Worm (Caenorhabditis elegans) whole organism, L1 larva: ENCODE measurements around the gene F13H10.5.
"Not testable (repeated sequence)": the region's sequence is repeated elsewhere in the genome, so short reads cannot be mapped to it uniquely, and the experiment has no call there.

ENCODE experiments used
- C16A3.4 ChIP-seq: fragments of 150-350 bp; optimal IDR thresholded peaks from 2 replicates; lab custom pipeline; 2014; ENCODE audit warnings: missing biosample characterization, missing genetic modification characterization
- aha-1 ChIP-seq: fragments of 150-350 bp; optimal IDR thresholded peaks from 2 replicates; lab custom pipeline; 2014; ENCODE audit warnings: missing biosample characterization, missing genetic modification characterization
- blmp-1 ChIP-seq: fragments of 150-350 bp; optimal IDR thresholded peaks from 2 replicates; lab custom pipeline; 2014; ENCODE audit warnings: missing biosample characterization, missing genetic modification characterization
- ceh-82 ChIP-seq, 3 experiments: fragments of 150-350 bp in 1 of 3; sonication (generic microtip) in 2 of 3; optimal IDR thresholded peaks; 2 replicates each; lab custom pipeline; 2014 to 2017; ENCODE audit warnings: missing biosample characterization in 3 of 3, missing genetic modification characterization in 3 of 3
- ceh-90 ChIP-seq: sonication (generic microtip); optimal IDR thresholded peaks from 2 replicates; lab custom pipeline; 2016; ENCODE audit warnings: missing genetic modification characterization, missing compliant biosample characterization
- ces-1 ChIP-seq: fragments of 150-350 bp; optimal IDR thresholded peaks from 2 replicates; lab custom pipeline; 2014; ENCODE audit warnings: missing biosample characterization, missing genetic modification reagents, missing genetic modification characterization
- efl-1 ChIP-seq, 4 experiments: fragments of 150-350 bp; optimal IDR thresholded peaks in 3 of 4; peaks in 1 of 4; 1 replicate in 1 of 4; 2 replicates in 3 of 4; lab custom pipeline; 2014; ENCODE audit warnings: missing biosample characterization in 2 of 4, missing genetic modification characterization in 2 of 4, missing genetic modification reagents in 2 of 4
- elt-2 ChIP-seq: sonication (generic microtip); optimal IDR thresholded peaks from 2 replicates; lab custom pipeline; 2016; ENCODE audit warnings: missing genetic modification characterization, mild to moderate bottlenecking, inconsistent platforms, missing compliant biosample characterization, missing genetic modification reagents
- elt-3 ChIP-seq, 6 experiments: fragments of 150-350 bp in 1 of 6; sonication (generic microtip); optimal IDR thresholded peaks; 2 replicates each; lab custom pipeline; 2017 to 2018; ENCODE audit warnings: missing biosample characterization in 6 of 6, missing genetic modification characterization in 6 of 6, inconsistent platforms in 1 of 6
- ets-5 ChIP-seq: fragments of 200-800 bp; sonication (Bioruptor generic); IDR thresholded peaks from 2 replicates; pipeline ENCODE4 v1.3.6; 2022; ENCODE audit warnings: missing genetic modification characterization, missing compliant biosample characterization
- fkh-10 ChIP-seq: sonication (generic microtip); optimal IDR thresholded peaks from 2 replicates; lab custom pipeline; 2017; ENCODE audit warnings: missing biosample characterization, missing genetic modification reagents, missing genetic modification characterization
- fkh-4 ChIP-seq: sonication (generic microtip); optimal IDR thresholded peaks from 2 replicates; lab custom pipeline; 2016; ENCODE audit warnings: missing compliant biosample characterization, missing genetic modification characterization, borderline replicate concordance
- lin-14 ChIP-seq: fragments of 200-800 bp; sonication (Bioruptor generic); optimal IDR thresholded peaks from 2 replicates; lab custom pipeline; 2018; ENCODE audit warnings: mild to moderate bottlenecking, missing genetic modification characterization, moderate library complexity, missing compliant biosample characterization
- lin-35 ChIP-seq, 2 experiments: fragments of 150-350 bp; optimal IDR thresholded peaks; 2 replicates each; lab custom pipeline; 2014; ENCODE audit warnings: missing biosample characterization in 2 of 2, missing genetic modification characterization in 2 of 2, missing genetic modification reagents in 2 of 2
- mdl-1 ChIP-seq, 2 experiments: fragments of 150-350 bp; optimal IDR thresholded peaks; 2 replicates each; lab custom pipeline; 2014 to 2017; ENCODE audit warnings: missing biosample characterization in 2 of 2, missing genetic modification characterization in 2 of 2, inconsistent platforms in 1 of 2
- nhr-12 ChIP-seq: sonication (generic microtip); optimal IDR thresholded peaks from 2 replicates; lab custom pipeline; 2017; ENCODE audit warnings: missing biosample characterization, missing genetic modification characterization
- nhr-20 ChIP-seq: sonication (generic microtip); optimal IDR thresholded peaks from 2 replicates; lab custom pipeline; 2016; ENCODE audit warnings: mild to moderate bottlenecking, missing genetic modification characterization, missing compliant biosample characterization
- nhr-28 ChIP-seq: fragments of 150-350 bp; optimal IDR thresholded peaks from 2 replicates; lab custom pipeline; 2014; ENCODE audit warnings: missing biosample characterization, missing genetic modification characterization
- nhr-47 ChIP-seq: sonication (generic microtip); optimal IDR thresholded peaks from 2 replicates; lab custom pipeline; 2016; ENCODE audit warnings: mild to moderate bottlenecking, missing genetic modification characterization, moderate library complexity, missing compliant biosample characterization
- nhr-71 ChIP-seq: sonication (generic microtip); optimal IDR thresholded peaks from 2 replicates; lab custom pipeline; 2016; ENCODE audit warnings: mild to moderate bottlenecking, missing genetic modification characterization, moderate library complexity, missing compliant biosample characterization
- nhr-84 ChIP-seq: sonication (generic microtip); optimal IDR thresholded peaks from 2 replicates; lab custom pipeline; 2017; ENCODE audit warnings: missing biosample characterization, missing genetic modification characterization
- nhr-85 ChIP-seq: sonication (generic microtip); peaks from one replicate; lab custom pipeline; 2016; ENCODE audit warnings: missing genetic modification characterization, inconsistent platforms, missing compliant biosample characterization
- rnt-1 ChIP-seq: sonication (generic microtip); optimal IDR thresholded peaks from 2 replicates; lab custom pipeline; 2016; ENCODE audit warnings: mild to moderate bottlenecking, missing genetic modification characterization, moderate library complexity, missing compliant biosample characterization
- skn-1 ChIP-seq: fragments of 150-350 bp; optimal IDR thresholded peaks from 2 replicates; lab custom pipeline; 2014; ENCODE audit warnings: missing biosample characterization, missing genetic modification characterization
- snpc-4 ChIP-seq: fragments of 150-350 bp; optimal IDR thresholded peaks from 2 replicates; lab custom pipeline; 2014; ENCODE audit warnings: missing biosample characterization, missing genetic modification characterization
- sox-4 ChIP-seq: sonication (generic microtip); optimal IDR thresholded peaks from 2 replicates; lab custom pipeline; 2016; ENCODE audit warnings: missing genetic modification characterization, missing compliant biosample characterization
- swsn-7 ChIP-seq: sonication (generic microtip); optimal IDR thresholded peaks from 2 replicates; lab custom pipeline; 2016; ENCODE audit warnings: missing genetic modification characterization, missing compliant biosample characterization
- zip-4 ChIP-seq: fragments of 200-800 bp; sonication (Bioruptor generic); optimal IDR thresholded peaks from 2 replicates; lab custom pipeline; 2018; ENCODE audit warnings: mild to moderate bottlenecking, missing genetic modification characterization, moderate library complexity, missing compliant biosample characterization
- ztf-11 ChIP-seq, 2 experiments: sonication (generic microtip); optimal IDR thresholded peaks; 2 replicates each; lab custom pipeline; 2016 to 2017; ENCODE audit warnings: missing genetic modification characterization in 2 of 2, missing biosample characterization in 1 of 2, missing compliant biosample characterization in 1 of 2

The F13H10.5 gene

DNA sequence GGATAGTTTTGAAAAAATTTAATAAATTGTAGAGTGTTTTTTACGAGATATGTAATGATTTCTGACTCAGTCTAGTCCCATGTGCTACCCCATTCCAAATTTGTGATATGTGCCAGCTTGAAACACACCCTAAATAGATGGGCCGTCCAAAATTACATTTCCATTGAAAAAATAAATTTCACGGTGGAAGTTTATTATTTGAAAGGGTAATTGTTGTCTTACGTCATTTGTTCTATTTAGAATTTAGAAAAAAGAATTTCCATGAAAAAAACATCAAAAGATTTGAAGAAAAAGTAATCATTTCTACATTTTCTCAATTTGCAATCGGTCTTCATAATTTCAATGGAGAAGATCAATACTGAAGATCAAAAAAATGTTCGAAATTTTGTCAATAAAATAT, 35.8 kb upstream of the F13H10.5 start, which contains the start of gene Y69E1A.4:
Y69E1A.4 (plus strand) TSS at position 301 of the 400 bp plus-strand sequence.
- not testable (repeated sequence) for TF ChIP-seq swsn-7 (tag; lab: Kevin White, UChicago); lin-14 (GFP tag; lab: Kevin White, UChicago); snpc-4 (tag; lab: Kevin White, UChicago)

DNA sequence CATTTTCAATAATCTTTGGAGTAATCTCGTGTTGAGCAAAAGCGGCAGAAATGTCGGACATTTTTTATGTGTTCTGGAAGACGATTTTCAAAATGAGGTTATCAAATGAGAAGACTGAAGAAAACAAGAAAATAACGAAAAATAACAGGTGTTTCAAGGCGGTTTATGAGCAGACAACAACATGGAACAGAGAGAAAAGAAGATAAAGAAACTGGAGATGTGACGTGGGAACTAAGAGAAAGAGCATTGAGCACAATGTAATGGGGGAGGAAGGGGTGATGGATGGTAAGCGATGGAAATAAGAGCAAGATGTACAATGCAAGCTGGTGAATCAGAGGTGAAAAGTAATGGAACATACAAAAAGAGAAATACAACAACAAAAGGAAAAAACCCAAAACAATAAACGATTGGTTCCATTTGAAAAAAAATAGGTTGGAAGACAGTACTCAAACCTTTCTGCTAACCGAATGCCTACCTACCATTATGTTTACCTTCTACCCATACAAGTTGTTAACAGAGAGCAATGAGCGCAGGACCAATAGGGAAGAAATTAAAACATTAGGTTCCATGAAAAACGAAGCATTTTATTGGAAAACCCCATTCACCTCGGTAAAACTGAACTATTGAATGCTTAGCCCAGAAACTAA, 33.1 kb upstream of the F13H10.5 start, which contains the start of gene Y69E1A.5:
Y69E1A.5 (minus strand) TSS at position 73 of the 647 bp plus-strand sequence.
- no peak for TF ChIP-seq efl-1 (optimal IDR thresholded peaks at IDR 0.05; lab: Kevin White, UChicago)
- peak in 1 of 2 experiments; percentile 81 for TF ChIP-seq efl-1 (GFP tag; optimal IDR thresholded peaks at IDR 0.05 in 1 of 2; lab: Kevin White, UChicago)
- TF ChIP-seq fkh-4 (tag; lab: Kevin White, UChicago): no peak
- TF ChIP-seq nhr-12: no peak
- peak; percentile 72 for TF ChIP-seq lin-14 (GFP tag; lab: Kevin White, UChicago)
- TF ChIP-seq nhr-85 (tag; lab: Kevin White, UChicago): no peak
- TF ChIP-seq rnt-1: peak; percentile 62
- no peak for TF ChIP-seq ceh-90 (tag; lab: Kevin White, UChicago)

DNA sequence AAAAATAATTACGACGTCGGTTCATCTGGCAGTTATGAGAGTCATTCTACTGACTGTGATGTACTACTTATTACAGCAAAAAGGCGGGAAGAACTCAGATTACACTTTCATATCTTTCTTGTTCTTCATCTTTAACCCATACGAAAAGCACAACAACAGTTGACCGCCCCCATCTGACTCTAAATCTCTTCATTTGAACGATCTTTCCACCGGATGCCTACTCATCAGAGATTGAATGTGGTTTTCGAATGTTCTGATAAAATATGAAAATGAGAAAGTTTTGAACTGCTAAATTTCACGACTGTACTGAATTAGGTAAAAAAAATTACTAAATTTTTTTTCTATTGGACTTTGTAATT, 32.6 kb upstream of the F13H10.5 start, which contains the start of gene sri-19:
sri-19 (plus strand) TSS at position 143 of the 359 bp plus-strand sequence.
- TF ChIP-seq sox-4 (no peak), skn-1 (tag; lab: Kevin White, UChicago) (no peak), nhr-28 (tag; lab: Kevin White, UChicago) (no peak), aha-1 (tag; lab: Kevin White, UChicago) (no peak), ceh-82 (tag; optimal IDR thresholded peaks at IDR 0.05; lab: Kevin White, UChicago) (no peak), lin-14 (GFP tag; lab: Kevin White, UChicago) (peak; percentile 51), nhr-84 (no peak), rnt-1 (peak; percentile 41), nhr-71 (no peak), C16A3.4 (tag; lab: Kevin White, UChicago) (no peak), ztf-11 (tag; optimal IDR thresholded peaks at IDR 0.05; lab: Kevin White, UChicago) (no peak), elt-3 (tag; optimal IDR thresholded peaks at IDR 0.05; lab: Kevin White, UChicago) (no peak)

DNA sequence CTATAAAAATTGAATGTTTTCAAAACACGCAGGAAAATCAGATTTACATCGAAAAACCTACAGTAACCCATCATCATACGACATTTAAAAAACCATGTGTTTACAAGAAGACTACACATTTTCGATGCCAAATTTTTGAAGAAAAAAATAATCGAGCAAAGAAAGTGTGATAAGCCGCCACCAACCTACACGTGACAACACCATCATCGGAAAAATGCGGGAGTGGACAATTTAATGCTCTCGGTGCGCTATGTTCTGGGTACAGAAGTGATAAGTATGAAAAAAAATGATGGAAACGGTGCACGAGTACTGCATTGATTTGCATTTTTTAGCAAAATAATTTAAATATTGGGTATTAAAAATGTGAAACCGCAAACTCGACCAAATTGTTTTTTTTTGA, 26.1 kb upstream of the F13H10.5 start:
- TF ChIP-seq nhr-47 (tag; lab: Kevin White, UChicago) (no peak), efl-1 (optimal IDR thresholded peaks at IDR 0.05; lab: Kevin White, UChicago) (no peak), efl-1 (GFP tag; optimal IDR thresholded peaks at IDR 0.05 in 1 of 2; lab: Kevin White, UChicago) (peak in 1 of 2 experiments; percentile 16), mdl-1 (tag; optimal IDR thresholded peaks at IDR 0.05; lab: Kevin White, UChicago) (peak in 1 of 2 experiments; percentile 9), nhr-20 (tag; lab: Kevin White, UChicago) (peak; percentile 2), zip-4 (GFP tag; lab: Kevin White, UChicago) (no peak), ets-5 (GFP tag; lab: Robert Waterston, UW) (no peak), elt-2 (tag; lab: Kevin White, UChicago) (peak; percentile 86), lin-35 (GFP tag; optimal IDR thresholded peaks at IDR 0.05; lab: Kevin White, UChicago) (peak in 1 of 2 experiments; percentile 39), ces-1 (GFP tag; lab: Kevin White, UChicago) (no peak)

DNA sequence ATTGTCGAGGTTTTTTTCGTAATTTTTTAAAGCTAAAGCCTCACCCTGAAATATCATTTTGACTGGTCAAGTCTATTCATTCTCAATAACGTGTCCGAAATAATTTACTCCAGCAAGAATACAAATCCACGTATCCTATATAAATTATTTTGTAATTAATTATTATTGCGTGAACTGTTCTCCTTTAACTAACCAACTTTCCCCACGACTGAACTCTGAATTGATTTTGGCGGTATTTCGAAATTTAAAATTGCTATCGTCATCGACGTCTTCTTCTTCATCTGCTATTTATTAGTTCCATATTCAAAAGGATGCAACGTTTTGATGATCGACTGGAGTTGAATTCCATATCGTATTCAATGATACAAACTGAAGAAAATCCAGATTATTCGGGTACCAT, 24.4 kb upstream of the F13H10.5 start, which contains the start of the genes aqp-3 and Y69E1A.8:
aqp-3 (minus strand) TSS at position 101 of the 400 bp plus-strand sequence.
Y69E1A.8 (plus strand) TSS at position 246 of the 400 bp plus-strand sequence.
- TF ChIP-seq ces-1 (GFP tag; lab: Kevin White, UChicago): no peak

DNA sequence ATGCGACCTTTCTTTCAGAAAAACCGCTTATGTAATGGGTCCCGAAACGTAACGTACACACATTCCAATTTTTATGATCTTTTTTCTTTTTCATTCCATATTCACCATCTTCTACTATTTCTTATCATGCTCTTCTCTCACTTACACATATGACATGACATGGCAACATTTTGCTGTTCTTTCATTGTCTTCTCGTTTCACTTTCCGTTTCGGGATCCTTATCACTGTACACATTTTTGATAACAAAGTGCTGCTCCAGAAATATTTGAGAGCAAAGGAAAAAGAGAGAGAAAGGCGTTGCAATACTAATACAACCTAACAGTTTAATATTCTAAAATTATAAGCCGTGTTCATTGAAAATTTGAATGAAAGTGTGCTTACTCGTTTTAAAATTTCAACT, 20.5 kb upstream of the F13H10.5 start:
- peak; percentile 85 for TF ChIP-seq elt-2 (tag; lab: Kevin White, UChicago)
- TF ChIP-seq nhr-20 (tag; lab: Kevin White, UChicago): peak; percentile 5
- peak in 1 of 2 experiments; percentile 45 for TF ChIP-seq lin-35 (GFP tag; optimal IDR thresholded peaks at IDR 0.05; lab: Kevin White, UChicago)
- TF ChIP-seq blmp-1 (tag; lab: Kevin White, UChicago): peak; percentile 8
- no peak for TF ChIP-seq swsn-7 (tag; lab: Kevin White, UChicago)
- TF ChIP-seq nhr-71: peak; percentile 0
- TF ChIP-seq fkh-10 (GFP tag; lab: Kevin White, UChicago): no peak
- TF ChIP-seq efl-1 (optimal IDR thresholded peaks at IDR 0.05; lab: Kevin White, UChicago): no peak
- TF ChIP-seq efl-1 (GFP tag; optimal IDR thresholded peaks at IDR 0.05 in 1 of 2; lab: Kevin White, UChicago): peak in 1 of 2 experiments; percentile 83
- TF ChIP-seq ceh-82 (tag; optimal IDR thresholded peaks at IDR 0.05; lab: Kevin White, UChicago): no peak
